Worm (Caenorhabditis elegans): ENCODE data around the gene spt-4.

The spt-4 gene

DNA sequence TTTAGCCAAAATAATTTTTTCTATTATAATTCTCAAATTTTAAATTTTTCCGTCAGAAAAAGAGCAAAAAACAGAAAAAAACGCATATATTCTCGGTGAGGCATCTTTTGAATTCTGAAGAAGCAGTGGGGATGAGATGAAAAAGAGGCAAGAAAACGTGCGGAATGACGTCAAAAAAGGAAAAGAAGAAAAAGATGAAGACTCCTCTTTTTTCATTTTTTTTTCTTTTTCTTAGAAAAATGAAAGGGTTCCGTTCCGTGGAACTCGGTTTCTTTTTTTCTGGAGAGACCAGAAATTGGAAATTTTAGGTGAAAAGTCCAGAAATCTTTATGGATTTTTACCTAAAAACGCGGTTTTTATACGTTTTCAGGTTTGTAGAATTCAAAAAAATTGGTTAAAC is 39.2 kb downstream of the spt-4 start:
- TF ChIP-seq lsy-2 (tag; optimal IDR thresholded peaks at IDR 0.05) (no peak), elt-3 (tag; optimal IDR thresholded peaks at IDR 0.05) (no peak), hlh-1 (tag; optimal IDR thresholded peaks at IDR 0.05) (no peak), mab-5 (tag; optimal IDR thresholded peaks at IDR 0.05) (no peak), nhr-237 (tag; optimal IDR thresholded peaks at IDR 0.05) (no peak), nhr-2 (tag; optimal IDR thresholded peaks at IDR 0.05) (no peak), mls-2 (tag; optimal IDR thresholded peaks at IDR 0.05) (no peak), ceh-39 (tag; optimal IDR thresholded peaks at IDR 0.05) (no peak), blmp-1 (tag; optimal IDR thresholded peaks at IDR 0.05) (no peak), elt-1 (tag; optimal IDR thresholded peaks at IDR 0.05; ENCODE audit: borderline replicate concordance, insufficient read depth) (no peak), ces-1 (GFP tag; optimal IDR thresholded peaks at IDR 0.05) (no peak), lin-32 (GFP tag; optimal IDR thresholded peaks at IDR 0.05) (no peak), ceh-83 (GFP tag; optimal IDR thresholded peaks at IDR 0.05) (no peak), nhr-28 (tag; optimal IDR thresholded peaks at IDR 0.05) (no peak), unc-39 (tag; optimal IDR thresholded peaks at IDR 0.05) (no peak), mep-1 (tag; optimal IDR thresholded peaks at IDR 0.05) (no peak), ceh-43 (GFP tag; optimal IDR thresholded peaks at IDR 0.05) (no peak), flh-1 (GFP tag; optimal IDR thresholded peaks at IDR 0.05) (no peak), unc-120 (tag; optimal IDR thresholded peaks at IDR 0.05; ENCODE audit: poor library complexity, severe bottlenecking) (no peak)

ce11 chrIII:29626-30025 is 39.9 kb downstream of the spt-4 start:
- TF ChIP-seq nhr-2 (tag; optimal IDR thresholded peaks at IDR 0.05) (no peak), blmp-1 (tag; optimal IDR thresholded peaks at IDR 0.05) (no peak), sptf-1 (tag; optimal IDR thresholded peaks at IDR 0.05) (no peak), mab-5 (tag; optimal IDR thresholded peaks at IDR 0.05) (no peak), pha-4 (tag; optimal IDR thresholded peaks at IDR 0.05) (no peak), unc-62 (GFP tag; optimal IDR thresholded peaks at IDR 0.05) (no peak), ceh-83 (GFP tag; optimal IDR thresholded peaks at IDR 0.05) (no peak)

DNA sequence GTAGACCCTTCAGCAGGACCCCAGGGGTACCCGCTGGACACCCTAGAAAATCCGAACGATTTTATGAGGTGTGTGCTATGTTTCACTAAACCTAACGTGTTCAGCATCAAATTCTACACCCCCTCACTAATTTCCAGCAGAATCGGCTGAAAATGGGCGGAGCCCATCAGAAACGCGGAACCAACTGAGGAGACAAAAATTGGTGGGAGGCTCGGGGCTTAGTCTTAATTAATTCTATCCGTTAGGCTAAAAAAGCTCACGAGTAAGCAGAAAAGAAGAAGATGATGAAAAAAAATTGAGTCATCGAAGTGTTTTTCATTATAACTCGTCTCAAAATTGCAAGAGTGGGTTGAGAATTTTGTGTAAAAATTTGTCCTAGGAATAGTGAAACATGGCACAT is 40.7 kb downstream of the spt-4 start:
- no peak for TF ChIP-seq cnd-1 (tag; optimal IDR thresholded peaks at IDR 0.05)
- no peak for TF ChIP-seq ceh-43 (GFP tag; optimal IDR thresholded peaks at IDR 0.05)
- TF ChIP-seq ztf-11 (tag; optimal IDR thresholded peaks at IDR 0.05), result no peak
- TF ChIP-seq lin-13 (tag; optimal IDR thresholded peaks at IDR 0.05), result no peak
- TF ChIP-seq mls-2 (tag; optimal IDR thresholded peaks at IDR 0.05), result no peak
- no peak for TF ChIP-seq elt-3 (tag; optimal IDR thresholded peaks at IDR 0.05)
- no peak for TF ChIP-seq unc-39 (tag; optimal IDR thresholded peaks at IDR 0.05)
- no peak for TF ChIP-seq tbx-8 (GFP tag; optimal IDR thresholded peaks at IDR 0.05)
- TF ChIP-seq unc-62 (GFP tag; optimal IDR thresholded peaks at IDR 0.05), result no peak
- TF ChIP-seq blmp-1 (tag; optimal IDR thresholded peaks at IDR 0.05), result no peak
- no peak for TF ChIP-seq nhr-237 (tag; optimal IDR thresholded peaks at IDR 0.05)
- no peak for TF ChIP-seq nhr-28 (tag; optimal IDR thresholded peaks at IDR 0.05)
- no peak for TF ChIP-seq pha-4 (tag; optimal IDR thresholded peaks at IDR 0.05)
- no peak for TF ChIP-seq M03D4.4 (tag; optimal IDR thresholded peaks at IDR 0.05)

- TF ChIP-seq blmp-1 (tag; optimal IDR thresholded peaks at IDR 0.05), result no peak
- no peak for TF ChIP-seq unc-62 (GFP tag; optimal IDR thresholded peaks at IDR 0.05)
- peak; percentile 99 for TF ChIP-seq zip-8 (tag; optimal IDR thresholded peaks at IDR 0.05)
These were observed 42.1 kb downstream of the spt-4 start for ce11 chrIII:27341-27947.

DNA sequence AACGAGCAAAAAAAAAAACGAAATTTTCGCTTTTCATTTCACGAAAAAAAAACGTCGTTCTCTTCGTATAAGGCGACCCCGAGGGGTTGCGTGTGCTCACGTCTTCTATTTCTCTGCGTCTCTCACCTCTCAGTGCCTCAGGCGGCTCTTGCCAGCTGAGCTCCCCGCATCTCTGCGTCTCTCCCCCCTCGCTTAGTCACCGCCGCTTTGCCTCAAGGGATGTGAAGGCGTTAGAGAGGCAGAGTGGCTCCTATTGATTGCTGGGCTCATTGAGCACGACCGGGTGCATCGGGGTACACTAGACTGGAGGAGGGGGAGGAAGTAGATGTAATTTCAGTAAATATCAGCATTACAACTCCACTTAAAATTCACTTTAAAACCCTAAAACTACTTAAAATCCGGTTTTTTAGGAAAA is 44.0 kb downstream of the spt-4 start:
- TF ChIP-seq pha-4 (tag; optimal IDR thresholded peaks at IDR 0.05) (no peak), snpc-4 (tag; optimal IDR thresholded peaks at IDR 0.05) (no peak), ceh-43 (GFP tag; optimal IDR thresholded peaks at IDR 0.05) (no peak), unc-62 (GFP tag; optimal IDR thresholded peaks at IDR 0.05) (no peak), bed-3 (GFP tag; optimal IDR thresholded peaks at IDR 0.05) (no peak), ces-1 (GFP tag; optimal IDR thresholded peaks at IDR 0.05) (peak; percentile 79), tbx-8 (GFP tag; optimal IDR thresholded peaks at IDR 0.05) (no peak), ztf-11 (tag; optimal IDR thresholded peaks at IDR 0.05) (peak; percentile 45), nhr-76 (tag; optimal IDR thresholded peaks at IDR 0.05) (no peak), lsy-2 (tag; optimal IDR thresholded peaks at IDR 0.05) (no peak), drap-1 (GFP tag; optimal IDR thresholded peaks at IDR 0.05) (no peak), blmp-1 (tag; optimal IDR thresholded peaks at IDR 0.05) (no peak), elt-3 (tag; optimal IDR thresholded peaks at IDR 0.05) (no peak), nhr-237 (tag; optimal IDR thresholded peaks at IDR 0.05) (no peak), unc-39 (tag; optimal IDR thresholded peaks at IDR 0.05) (no peak), lin-32 (GFP tag; optimal IDR thresholded peaks at IDR 0.05) (peak; percentile 18), hlh-1 (tag; optimal IDR thresholded peaks at IDR 0.05) (no peak), cnd-1 (tag; optimal IDR thresholded peaks at IDR 0.05) (no peak), ceh-83 (GFP tag; optimal IDR thresholded peaks at IDR 0.05) (no peak), ceh-39 (tag; optimal IDR thresholded peaks at IDR 0.05) (no peak), nhr-28 (tag; optimal IDR thresholded peaks at IDR 0.05) (no peak), nhr-2 (tag; optimal IDR thresholded peaks at IDR 0.05) (no peak), ham-2 (GFP tag; optimal IDR thresholded peaks at IDR 0.05) (peak; percentile 3), mab-5 (tag; optimal IDR thresholded peaks at IDR 0.05) (no peak), elt-1 (tag; optimal IDR thresholded peaks at IDR 0.05; ENCODE audit: borderline replicate concordance, insufficient read depth) (no peak), sem-2 (GFP tag; optimal IDR thresholded peaks at IDR 0.05) (no peak), nhr-12 (tag; optimal IDR thresholded peaks at IDR 0.05) (no peak), M03D4.4 (tag; optimal IDR thresholded peaks at IDR 0.05) (no peak), zip-8 (tag; optimal IDR thresholded peaks at IDR 0.05) (no peak), mls-2 (tag; optimal IDR thresholded peaks at IDR 0.05) (peak; percentile 49), lin-13 (tag; optimal IDR thresholded peaks at IDR 0.05) (no peak), mep-1 (tag; optimal IDR thresholded peaks at IDR 0.05) (no peak), unc-120 (tag; optimal IDR thresholded peaks at IDR 0.05; ENCODE audit: poor library complexity, severe bottlenecking) (peak; percentile 33), flh-1 (GFP tag; optimal IDR thresholded peaks at IDR 0.05) (no peak), sptf-1 (tag; optimal IDR thresholded peaks at IDR 0.05) (no peak)
